Fruit fly (Drosophila melanogaster): ENCODE results near the gene CG4375.

CG4375 gene

DNA sequence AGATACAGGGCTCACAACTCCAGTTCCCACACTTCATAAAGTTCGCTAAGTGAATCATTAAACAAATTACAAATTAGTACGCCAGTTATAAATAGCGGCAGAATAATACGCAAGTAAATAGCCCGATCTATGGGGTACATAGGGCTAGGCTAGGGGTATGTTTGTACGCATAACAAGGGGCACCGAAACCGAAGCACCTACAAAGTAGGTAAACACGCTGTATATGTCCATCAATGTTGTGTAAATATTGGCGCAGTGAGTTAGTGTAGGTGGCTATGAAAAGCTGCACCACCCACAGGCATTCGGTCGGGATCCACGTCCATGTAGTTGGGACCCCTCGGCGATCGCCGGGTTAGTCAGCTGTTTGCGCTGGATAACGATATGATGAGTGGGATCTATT is 45.5 kb upstream of the CG4375 start (continued):
- TF ChIP-seq Neu2 (GFP tag; optimal IDR thresholded peaks at IDR 0.05; ENCODE audit: borderline replicate concordance) = peak; percentile 54
- peak; percentile 90 for TF ChIP-seq nerfin-1 (tag; optimal IDR thresholded peaks at IDR 0.05)
- peak; percentile 87 for TF ChIP-seq CG7786 (GFP tag; optimal IDR thresholded peaks at IDR 0.05)
- peak; percentile 79 for TF ChIP-seq Nf-YB (GFP tag; optimal IDR thresholded peaks at IDR 0.05)
- TF ChIP-seq slbo (GFP tag; IDR thresholded peaks at IDR 0.05) = peak; percentile 79
- peak; percentile 78 for TF ChIP-seq CG31224 (GFP tag; IDR thresholded peaks at IDR 0.05)
- TF ChIP-seq CG17912 (GFP tag; optimal IDR thresholded peaks at IDR 0.05) = peak; percentile 94
- TF ChIP-seq Bgb (GFP tag; IDR thresholded peaks at IDR 0.05; ENCODE audit: partially characterized antibody) = no peak
- TF ChIP-seq CG17328 (GFP tag; IDR thresholded peaks at IDR 0.05) = peak; percentile 86
- TF ChIP-seq tgo (GFP tag; IDR thresholded peaks at IDR 0.05) = peak; percentile 76; the same call in 2 of the 3 replicates
- TF ChIP-seq ab (GFP tag; optimal IDR thresholded peaks at IDR 0.05) = peak; percentile 18
- peak; percentile 96 for TF ChIP-seq Side (GFP tag; optimal IDR thresholded peaks at IDR 0.05)
- TF ChIP-seq Ravus (GFP tag; IDR thresholded peaks at IDR 0.05) = peak; percentile 32; the same call in 1 of the 2 replicates
- TF ChIP-seq dysf (GFP tag; IDR thresholded peaks at IDR 0.05) = peak; percentile 75
- TF ChIP-seq CG4820 (GFP tag; optimal IDR thresholded peaks at IDR 0.05) = peak; percentile 84
- no peak for TF ChIP-seq Lim3 (GFP tag; IDR thresholded peaks at IDR 0.05)
- peak; percentile 78 for TF ChIP-seq bowl (GFP tag; IDR thresholded peaks at IDR 0.05)
- TF ChIP-seq ash1 (GFP tag; optimal IDR thresholded peaks at IDR 0.05) = peak; percentile 95
- TF ChIP-seq ap (GFP tag; IDR thresholded peaks at IDR 0.05) = peak; percentile 82
- TF ChIP-seq bigmax (GFP tag; optimal IDR thresholded peaks at IDR 0.05) = peak; percentile 76
- TF ChIP-seq CG7271 (tag; optimal IDR thresholded peaks at IDR 0.05) = peak; percentile 90
- peak; percentile 93 for TF ChIP-seq CG2678 (tag; optimal IDR thresholded peaks at IDR 0.05)
- TF ChIP-seq sim (GFP tag; IDR thresholded peaks at IDR 0.05) = peak; percentile 95
- TF ChIP-seq CG14965 (GFP tag; optimal IDR thresholded peaks at IDR 0.05; ENCODE audit: borderline replicate concordance) = peak; percentile 91
- peak; percentile 83 for TF ChIP-seq CG1602 (GFP tag; optimal IDR thresholded peaks at IDR 0.05)
- TF ChIP-seq odd (GFP tag; optimal IDR thresholded peaks at IDR 0.05) = peak; percentile 95
- TF ChIP-seq CG5245 (GFP tag; optimal IDR thresholded peaks at IDR 0.05) = peak; percentile 88
- TF ChIP-seq CG18599 (GFP tag; optimal IDR thresholded peaks at IDR 0.05) = peak; percentile 95
- TF ChIP-seq sens (GFP tag) = peak; percentile 98
- peak; percentile 83 for TF ChIP-seq H15 (GFP tag; IDR thresholded peaks at IDR 0.05)
- TF ChIP-seq B-H1 (GFP tag; IDR thresholded peaks at IDR 0.05) = peak; percentile 80; the same call in 1 of the 3 replicates
- TF ChIP-seq slp2 (GFP tag; optimal IDR thresholded peaks at IDR 0.05) = peak; percentile 85
- TF ChIP-seq CoRest (tag; optimal IDR thresholded peaks at IDR 0.05) = peak; percentile 87
- TF ChIP-seq Meics (GFP tag; optimal IDR thresholded peaks at IDR 0.05) = peak; percentile 88
- peak; percentile 79 for TF ChIP-seq CG10979 (tag; optimal IDR thresholded peaks at IDR 0.05)
- peak; percentile 87 for TF ChIP-seq CG18476 (GFP tag; optimal IDR thresholded peaks at IDR 0.05)
- TF ChIP-seq luna (GFP tag; optimal IDR thresholded peaks at IDR 0.05) = peak; percentile 66
- peak; percentile 67 for TF ChIP-seq crol (GFP tag; IDR thresholded peaks at IDR 0.05)
- TF ChIP-seq CG14860 (GFP tag; IDR thresholded peaks at IDR 0.05; ENCODE audit: partially characterized antibody) = no peak
- no peak for TF ChIP-seq Tbp (GFP tag; optimal IDR thresholded peaks at IDR 0.05)
- peak; percentile 57 for TF ChIP-seq ssp (GFP tag; IDR thresholded peaks at IDR 0.05)
- peak; percentile 81 to 93 for TF ChIP-seq dpn (GFP tag; optimal IDR thresholded peaks at IDR 0.05)
- TF ChIP-seq nmo (GFP tag; optimal IDR thresholded peaks at IDR 0.05) = peak; percentile 56
- peak; percentile 91 for TF ChIP-seq her (GFP tag; optimal IDR thresholded peaks at IDR 0.05)
- peak; percentile 45 for TF ChIP-seq ftz-f1 (GFP tag; optimal IDR thresholded peaks at IDR 0.05)
- peak; percentile 64 for TF ChIP-seq exex (tag; optimal IDR thresholded peaks at IDR 0.05)
- TF ChIP-seq tx (GFP tag; optimal IDR thresholded peaks at IDR 0.05) = peak; percentile 85
- peak; percentile 94 for TF ChIP-seq gce (GFP tag; IDR thresholded peaks at IDR 0.05)
- TF ChIP-seq jigr1 (GFP tag; IDR thresholded peaks at IDR 0.05) = no peak
- peak; percentile 87 for TF ChIP-seq tio (GFP tag; optimal IDR thresholded peaks at IDR 0.05)
- TF ChIP-seq Mes4 (GFP tag; optimal IDR thresholded peaks at IDR 0.05) = peak; percentile 93
- TF ChIP-seq Asciz (GFP tag; optimal IDR thresholded peaks at IDR 0.05) = peak; percentile 98

Measured in whole organism, embryonic.